Worm (Caenorhabditis elegans): ENCODE data around the gene fbxb-47.

DNA sequence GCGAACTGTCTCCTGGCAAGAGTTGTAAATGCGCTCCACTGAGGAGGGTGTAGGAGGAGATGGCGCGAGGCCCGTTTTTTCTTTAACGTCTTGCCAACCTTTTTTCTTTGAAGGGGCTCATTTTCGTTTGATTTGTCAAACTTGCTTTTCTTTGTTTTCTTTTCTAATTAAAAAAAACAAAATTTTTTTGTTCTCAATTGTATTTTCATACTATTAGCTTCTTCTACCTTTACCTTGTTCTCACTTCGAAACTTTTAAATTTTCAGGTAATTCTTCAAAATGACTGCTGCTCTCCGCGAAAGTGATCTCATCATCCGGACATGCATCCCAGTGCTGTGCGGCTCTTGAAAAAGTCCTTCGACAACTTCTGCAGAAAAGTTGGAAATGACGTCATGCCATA lies 6.7 kb upstream of the fbxb-47 start, which contains the start of gene fbxa-184:
- no peak for TF ChIP-seq ZK546.5 (tag; optimal IDR thresholded peaks at IDR 0.05)
- TF ChIP-seq nhr-11 (tag; optimal IDR thresholded peaks at IDR 0.05) = no peak

All from whole organism, L3 larva.